Worm (Caenorhabditis elegans): Measurements from ENCODE around the gene col-128.

ce11 chrIV:11592165-11592564, 40.4 kb upstream of the col-128 start, which contains the start of gene spe-36:
- no peak for TF ChIP-seq him-1 (tag; optimal IDR thresholded peaks at IDR 0.05)
- TF ChIP-seq dao-5 (tag; optimal IDR thresholded peaks at IDR 0.05), result no peak

All from whole organism, L4/young adult.